Fruit fly (Drosophila melanogaster) whole organism, embryonic: ENCODE data around the gene CG32196.

Experiments used
- B-H1 ChIP-seq: fragments of 200-800 bp; sonication (Bioruptor generic); IDR thresholded peaks from 3 replicates; pipeline ENCODE4 v1.3.6; 2022; ENCODE audit warnings: missing biosample characterization, missing genetic modification characterization
- CG1024 ChIP-seq: fragments of 200-800 bp; sonication (Bioruptor generic); IDR thresholded peaks from 2 replicates; pipeline ENCODE4 v1.3.6; 2022; ENCODE audit warnings: missing biosample characterization, missing genetic modification characterization
- CG11398 ChIP-seq: fragments of 200-800 bp; sonication (Bioruptor generic); optimal IDR thresholded peaks from 2 replicates; lab custom pipeline; 2016; ENCODE audit warnings: missing biosample characterization, missing genetic modification characterization
- CG11560 ChIP-seq: fragments of 200-800 bp; sonication (Bioruptor generic); IDR thresholded peaks from 3 replicates; pipeline ENCODE4 v1.3.6; 2022; ENCODE audit warnings: missing biosample characterization, missing genetic modification characterization
- CG12219 ChIP-seq: fragments of 200-800 bp; sonication (Bioruptor generic); optimal IDR thresholded peaks from 3 replicates; lab custom pipeline; 2018; ENCODE audit warnings: missing biosample characterization, mild to moderate bottlenecking, missing genetic modification characterization
- CG16815 ChIP-seq: fragments of 200-800 bp; sonication (Bioruptor generic); optimal IDR thresholded peaks from 3 replicates; lab custom pipeline; 2017; ENCODE audit warnings: missing biosample characterization, mild to moderate bottlenecking, missing genetic modification characterization
- CG17568 ChIP-seq: fragments of 200-800 bp; sonication (Bioruptor generic); optimal IDR thresholded peaks from 2 replicates; lab custom pipeline; 2018; ENCODE audit warnings: missing biosample characterization, mild to moderate bottlenecking, missing genetic modification characterization, moderate library complexity
- CG17612 ChIP-seq: fragments of 200-800 bp; sonication (Bioruptor generic); IDR thresholded peaks from 2 replicates; pipeline ENCODE4 v1.3.6; 2022; ENCODE audit warnings: missing biosample characterization, missing genetic modification characterization
- CG18011 ChIP-seq: fragments of 200-800 bp; sonication (Bioruptor generic); optimal IDR thresholded peaks from 2 replicates; lab custom pipeline; 2017; ENCODE audit warnings: missing biosample characterization, missing genetic modification characterization, mild to moderate bottlenecking, moderate library complexity, missing genotype
- CG1832 ChIP-seq: fragments of 200-800 bp; sonication (Bioruptor generic); optimal IDR thresholded peaks from 2 replicates; lab custom pipeline; 2017; ENCODE audit warnings: missing biosample characterization, mild to moderate bottlenecking, missing genetic modification characterization, inconsistent platforms
- CG18619 ChIP-seq: fragments of 200-800 bp; sonication (Bioruptor generic); optimal IDR thresholded peaks from 3 replicates; lab custom pipeline; 2017; ENCODE audit warnings: missing biosample characterization, mild to moderate bottlenecking, missing genetic modification characterization
- CG18764 ChIP-seq: fragments of 200-800 bp; sonication (Bioruptor generic); optimal IDR thresholded peaks from 3 replicates; lab custom pipeline; 2016; ENCODE audit warnings: missing biosample characterization, missing genetic modification characterization
- CG2116 ChIP-seq: fragments of 200-800 bp; sonication (Bioruptor generic); optimal IDR thresholded peaks from 3 replicates; lab custom pipeline; 2018; ENCODE audit warnings: missing biosample characterization, mild to moderate bottlenecking, missing genetic modification characterization
- CG2678 ChIP-seq: fragments of 200-800 bp; sonication (Bioruptor generic); optimal IDR thresholded peaks from 3 replicates; lab custom pipeline; 2019; ENCODE audit warnings: missing biosample characterization, mild to moderate bottlenecking, missing genetic modification characterization, moderate library complexity
- CG2712 ChIP-seq: fragments of 200-800 bp; optimal IDR thresholded peaks from 3 replicates; lab custom pipeline; 2019; ENCODE audit warnings: missing biosample characterization, mild to moderate bottlenecking, missing genetic modification characterization, moderate library complexity
- CG33557 ChIP-seq: fragments of 200-800 bp; sonication (Bioruptor generic); optimal IDR thresholded peaks from 2 replicates; lab custom pipeline; 2019; ENCODE audit warnings: missing biosample characterization, mild to moderate bottlenecking, missing genetic modification characterization, moderate library complexity
- CG3995 ChIP-seq: fragments of 200-800 bp; sonication (Bioruptor generic); optimal IDR thresholded peaks from 3 replicates; lab custom pipeline; 2016; ENCODE audit warnings: missing biosample characterization, missing genetic modification characterization
- CG4707 ChIP-seq: fragments of 200-800 bp; sonication (Bioruptor generic); optimal IDR thresholded peaks from 2 replicates; lab custom pipeline; 2018; ENCODE audit warnings: missing biosample characterization, mild to moderate bottlenecking, missing genetic modification characterization, moderate library complexity
- CG4820 ChIP-seq: fragments of 200-800 bp; sonication (Bioruptor generic); optimal IDR thresholded peaks from 3 replicates; lab custom pipeline; 2016; ENCODE audit warnings: missing biosample characterization, missing genetic modification characterization
- CG7745 ChIP-seq: fragments of 200-800 bp; sonication (Bioruptor generic); optimal IDR thresholded peaks from 2 replicates; lab custom pipeline; 2018; ENCODE audit warnings: missing biosample characterization, mild to moderate bottlenecking, missing genetic modification characterization, moderate library complexity
- CG8089 ChIP-seq: fragments of 200-800 bp; sonication (Bioruptor generic); optimal IDR thresholded peaks from 3 replicates; lab custom pipeline; 2016; ENCODE audit warnings: missing biosample characterization, missing genetic modification characterization
- CG9437 ChIP-seq: fragments of 200-800 bp; sonication (Bioruptor generic); optimal IDR thresholded peaks from 2 replicates; lab custom pipeline; 2018; ENCODE audit warnings: missing biosample characterization, mild to moderate bottlenecking, missing genetic modification characterization
- CoRest ChIP-seq: fragments of 200-800 bp; sonication (Bioruptor generic); optimal IDR thresholded peaks from 3 replicates; lab custom pipeline; 2018; ENCODE audit warnings: missing biosample characterization, mild to moderate bottlenecking, missing genetic modification characterization, moderate library complexity
- Eip74EF ChIP-seq, 2 experiments: fragments of 200-800 bp in 1 of 2; fragments of >200 bp in 1 of 2; sonication (Bioruptor generic) in 1 of 2; optimal IDR thresholded peaks; 2 replicates each; lab custom pipeline; 2017 to 2019; ENCODE audit warnings: missing biosample characterization in 2 of 2, missing genetic modification characterization in 2 of 2, mild to moderate bottlenecking in 1 of 2, moderate library complexity in 1 of 2
- Fer1 ChIP-seq: fragments of 200-800 bp; sonication (Bioruptor generic); optimal IDR thresholded peaks from 2 replicates; lab custom pipeline; 2017; ENCODE audit warnings: missing biosample characterization, mild to moderate bottlenecking, missing genetic modification characterization
- H2.0 ChIP-seq: fragments of 200-800 bp; sonication (Bioruptor generic); IDR thresholded peaks from 2 replicates; pipeline ENCODE4 v1.3.6; 2022; ENCODE audit warnings: missing biosample characterization, missing genetic modification characterization
- Mes4 ChIP-seq: fragments of 200-800 bp; sonication (Bioruptor generic); optimal IDR thresholded peaks from 2 replicates; lab custom pipeline; 2016; ENCODE audit warnings: missing biosample characterization, missing genetic modification characterization
- Neu2 ChIP-seq: fragments of 200-800 bp; sonication (Bioruptor generic); optimal IDR thresholded peaks from 3 replicates; lab custom pipeline; 2016; ENCODE audit warnings: missing biosample characterization, missing genetic modification characterization, borderline replicate concordance
- Rfx ChIP-seq: fragments of 200-800 bp; sonication (Bioruptor generic); IDR thresholded peaks from 2 replicates; pipeline ENCODE4 v1.3.6; 2022; ENCODE audit warnings: missing biosample characterization, missing genetic modification characterization
- Side ChIP-seq: fragments of 200-800 bp; sonication (Bioruptor generic); optimal IDR thresholded peaks from 2 replicates; lab custom pipeline; 2016; ENCODE audit warnings: missing biosample characterization, missing genetic modification characterization
- TFAM ChIP-seq: fragments of 200-800 bp; sonication (Bioruptor generic); optimal IDR thresholded peaks from 2 replicates; lab custom pipeline; 2017; ENCODE audit warnings: missing biosample characterization, missing genetic modification characterization, inconsistent platforms
- Vsx1 ChIP-seq: fragments of 200-800 bp; sonication (Bioruptor generic); optimal IDR thresholded peaks from 2 replicates; lab custom pipeline; 2017; ENCODE audit warnings: missing biosample characterization, mild to moderate bottlenecking, missing genetic modification characterization, missing genetic modification reagents
- amos ChIP-seq: fragments of 200-800 bp; sonication (Bioruptor generic); IDR thresholded peaks from 2 replicates; pipeline ENCODE4 v1.3.6; 2022; ENCODE audit warnings: missing biosample characterization, missing genetic modification characterization; ENCODE audit not compliant: partially characterized antibody
- dimm ChIP-seq: fragments of 200-800 bp; sonication (Bioruptor generic); IDR thresholded peaks from 2 replicates; pipeline ENCODE4 v1.3.6; 2022; ENCODE audit warnings: missing biosample characterization, missing genetic modification characterization
- dm ChIP-seq: fragments of 200-800 bp; sonication (Bioruptor generic); optimal IDR thresholded peaks from 3 replicates; lab custom pipeline; 2016; ENCODE audit warnings: missing biosample characterization, missing genetic modification characterization
- dpn ChIP-seq, 2 experiments: fragments of 200-800 bp; sonication (Bioruptor generic); optimal IDR thresholded peaks; 3 replicates each; lab custom pipeline; 2016; ENCODE audit warnings: missing biosample characterization in 2 of 2, missing genetic modification characterization in 2 of 2
- dysf ChIP-seq: fragments of 200-800 bp; sonication (Bioruptor generic); IDR thresholded peaks from 3 replicates; pipeline ENCODE4 v1.3.6; 2022; ENCODE audit warnings: missing biosample characterization, missing genetic modification characterization
- esg ChIP-seq: fragments of 200-800 bp; sonication (Bioruptor generic); conservative IDR thresholded peaks from 2 replicates; pipeline ENCODE4 v1.3.6; 2022; ENCODE audit warnings: missing biosample characterization, missing genetic modification characterization
- fd96Cb ChIP-seq: fragments of 200-800 bp; sonication (Bioruptor generic); optimal IDR thresholded peaks from 2 replicates; lab custom pipeline; 2018; ENCODE audit warnings: missing biosample characterization, mild to moderate bottlenecking, missing genetic modification characterization, moderate library complexity
- her ChIP-seq: fragments of 200-800 bp; sonication (Bioruptor generic); optimal IDR thresholded peaks from 2 replicates; lab custom pipeline; 2016; ENCODE audit warnings: missing biosample characterization, missing genetic modification characterization
- jumu ChIP-seq: fragments of 200-800 bp; sonication (Bioruptor generic); optimal IDR thresholded peaks from 3 replicates; lab custom pipeline; 2016; ENCODE audit warnings: missing biosample characterization, missing genetic modification characterization
- kay ChIP-seq: fragments of 200-800 bp; sonication (Bioruptor generic); optimal IDR thresholded peaks from 2 replicates; lab custom pipeline; 2016; ENCODE audit warnings: missing biosample characterization, missing genetic modification characterization
- nom ChIP-seq: fragments of 200-800 bp; sonication (Bioruptor generic); optimal IDR thresholded peaks from 2 replicates; lab custom pipeline; 2017; ENCODE audit warnings: missing biosample characterization, missing genetic modification characterization, mild to moderate bottlenecking, moderate library complexity, missing genetic modification reagents
- pros ChIP-seq: fragments of 200-800 bp; sonication (Bioruptor generic); optimal IDR thresholded peaks from 3 replicates; lab custom pipeline; 2019; ENCODE audit warnings: missing biosample characterization, mild to moderate bottlenecking, missing genetic modification characterization, moderate library complexity
- pzg ChIP-seq: fragments of 200-800 bp; sonication (Bioruptor generic); optimal IDR thresholded peaks from 3 replicates; lab custom pipeline; 2018; ENCODE audit warnings: missing biosample characterization, mild to moderate bottlenecking, missing genetic modification characterization, moderate library complexity
- run ChIP-seq: fragments of 200-800 bp; sonication (Bioruptor generic); optimal IDR thresholded peaks from 3 replicates; lab custom pipeline; 2018; ENCODE audit warnings: missing biosample characterization, mild to moderate bottlenecking, missing genetic modification characterization
- sob ChIP-seq: fragments of 200-800 bp; sonication (Bioruptor generic); IDR thresholded peaks from 2 replicates; pipeline ENCODE4 v1.3.6; 2022; ENCODE audit warnings: missing biosample characterization, missing genetic modification characterization
- ssp ChIP-seq: fragments of 200-800 bp; sonication (Bioruptor generic); IDR thresholded peaks from 2 replicates; pipeline ENCODE4 v1.3.6; 2022; ENCODE audit warnings: missing biosample characterization, missing genetic modification characterization
- tgo ChIP-seq: fragments of 200-800 bp; sonication (Bioruptor generic); IDR thresholded peaks from 3 replicates; pipeline ENCODE4 v1.3.6; 2022; ENCODE audit warnings: missing biosample characterization, missing genetic modification characterization
- ttk ChIP-seq: fragments of 200-800 bp; sonication (Bioruptor generic); IDR thresholded peaks from 2 replicates; pipeline ENCODE4 v2.1.2; 2022; ENCODE audit warnings: missing biosample characterization, missing genetic modification characterization

The CG32196 gene

DNA sequence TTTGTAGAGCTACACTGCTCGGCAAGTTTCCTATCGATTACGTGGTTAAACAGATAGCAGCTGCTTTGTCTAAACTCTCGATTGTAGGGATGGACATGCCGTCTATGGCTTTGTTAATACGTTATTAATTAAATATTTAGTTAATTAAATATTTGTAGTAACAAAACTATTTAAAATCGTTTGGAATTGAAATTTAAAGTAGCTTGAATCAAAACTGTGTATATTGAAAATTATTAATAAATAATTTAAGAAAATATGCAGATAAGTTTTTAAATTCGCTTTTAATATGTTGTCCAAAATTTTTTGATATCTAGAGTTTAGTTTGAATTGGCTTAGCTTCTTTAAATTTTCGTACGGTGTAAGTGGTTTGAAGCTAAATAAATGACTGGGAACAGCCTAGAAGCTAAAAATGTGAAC lies at the start of gene CG32196 (continued):
- TF ChIP-seq CG17568 (GFP tag; lab: Kevin White, UChicago): peak; percentile 77
- TF ChIP-seq Fer1: peak; percentile 83
- no peak for TF ChIP-seq CG11398 (GFP tag; lab: Kevin White, UChicago)
- TF ChIP-seq ssp: peak; percentile 70; the same call in 1 of the 2 replicates
- TF ChIP-seq B-H1 (GFP tag; lab: Robert Waterston, UW): peak; percentile 77
- peak; percentile 87 for TF ChIP-seq tgo (GFP tag; lab: Robert Waterston, UW)
- peak; percentile 74 for TF ChIP-seq Vsx1 (GFP tag; lab: Kevin White, UChicago)
- TF ChIP-seq pros (GFP tag; lab: Kevin White, UChicago): no peak
- TF ChIP-seq CG4820 (GFP tag; lab: Kevin White, UChicago): peak; percentile 45
- TF ChIP-seq CG1024 (GFP tag; lab: Robert Waterston, UW): peak; percentile 67
- TF ChIP-seq amos (GFP tag; lab: Robert Waterston, UW): no peak; the same call in 1 of the 2 replicates
- TF ChIP-seq esg (GFP tag; lab: Robert Waterston, UW): peak; percentile 81
- TF ChIP-seq dm (GFP tag; lab: Kevin White, UChicago): no peak
- TF ChIP-seq sob (GFP tag; lab: Robert Waterston, UW): peak; percentile 85
- TF ChIP-seq CG8089 (GFP tag; lab: Kevin White, UChicago): no peak
- TF ChIP-seq CG33557 (GFP tag; lab: Kevin White, UChicago): peak; percentile 75
- no peak for TF ChIP-seq jumu (GFP tag; lab: Kevin White, UChicago)
- peak in 1 of 2 experiments; percentile 86 for TF ChIP-seq Eip74EF (GFP tag; optimal IDR thresholded peaks at IDR 0.05; lab: Kevin White, UChicago)
- TF ChIP-seq Neu2 (GFP tag; lab: Kevin White, UChicago): no peak
- TF ChIP-seq CoRest (tag; lab: Kevin White, UChicago): peak; percentile 95
- peak; percentile 22 for TF ChIP-seq kay (GFP tag; lab: Kevin White, UChicago)
- no peak for TF ChIP-seq TFAM (GFP tag; lab: Kevin White, UChicago)
- TF ChIP-seq run (tag; lab: Kevin White, UChicago): peak; percentile 78
- peak; percentile 40 for TF ChIP-seq CG2116 (GFP tag; lab: Kevin White, UChicago)
- no peak for TF ChIP-seq Mes4
- peak; percentile 72 for TF ChIP-seq CG17612
- TF ChIP-seq nom: no peak
- peak; percentile 56 for TF ChIP-seq CG12219 (GFP tag; lab: Kevin White, UChicago)
- peak; percentile 93 for TF ChIP-seq CG2712
- TF ChIP-seq CG18619 (GFP tag; lab: Kevin White, UChicago): peak; percentile 74
- peak; percentile 69 for TF ChIP-seq H2.0 (GFP tag; lab: Robert Waterston, UW)
- TF ChIP-seq CG2678 (tag; lab: Kevin White, UChicago): peak; percentile 93
- TF ChIP-seq CG7745 (tag; lab: Kevin White, UChicago): no peak
- no peak for TF ChIP-seq Side (GFP tag; lab: Kevin White, UChicago)
- peak; percentile 29 to 78 for TF ChIP-seq dpn (GFP tag; optimal IDR thresholded peaks at IDR 0.05; lab: Kevin White, UChicago)
- peak; percentile 74 for TF ChIP-seq CG16815 (GFP tag; lab: Kevin White, UChicago)
- peak; percentile 9 for TF ChIP-seq pzg (GFP tag; lab: Kevin White, UChicago)
- peak; percentile 1 for TF ChIP-seq CG3995
- peak; percentile 84 for TF ChIP-seq CG9437
- TF ChIP-seq dysf (GFP tag; lab: Robert Waterston, UW): peak; percentile 87
- TF ChIP-seq CG18011: peak; percentile 68
- TF ChIP-seq ttk: peak; percentile 79
- peak; percentile 56; the same call in 1 of the 3 replicates for TF ChIP-seq CG11560 (tag; lab: Robert Waterston, UW)
- 0 out of 2 replicates have a peak, but pooled peaks have one; percentile 38 for TF ChIP-seq dimm (GFP tag; lab: Robert Waterston, UW)
- TF ChIP-seq CG18764 (GFP tag; lab: Kevin White, UChicago): peak; percentile 60
- peak; percentile 88 for TF ChIP-seq Rfx
- TF ChIP-seq CG4707 (GFP tag; lab: Kevin White, UChicago): peak; percentile 29
- no peak for TF ChIP-seq her (GFP tag; lab: Kevin White, UChicago)
- TF ChIP-seq fd96Cb (tag; lab: Kevin White, UChicago): peak; percentile 89
- no peak for TF ChIP-seq CG1832 (GFP tag; lab: Kevin White, UChicago)
